Worm (Caenorhabditis elegans) whole organism, midembryonic: ENCODE results near the gene fmil-1.

Experiments
- cog-1 ChIP-seq: sonication (generic microtip); optimal IDR thresholded peaks from 2 replicates; lab custom pipeline; 2016; ENCODE audit warnings: missing genetic modification characterization, missing compliant biosample characterization
- flt-1 ChIP-seq: fragments of 200-800 bp; sonication (Bioruptor generic); IDR thresholded peaks from 2 replicates; pipeline ENCODE4 v1.3.6; 2022; ENCODE audit warnings: missing genetic modification characterization, missing compliant biosample characterization
- klf-2 ChIP-seq: fragments of 200-800 bp; sonication (Bioruptor generic); conservative IDR thresholded peaks from 2 replicates; pipeline ENCODE4 v1.3.6; 2022; ENCODE audit warnings: missing genetic modification reagents, missing genetic modification characterization, missing compliant biosample characterization
- med-1 ChIP-seq: sonication (generic microtip); optimal IDR thresholded peaks from 2 replicates; lab custom pipeline; 2017; ENCODE audit warnings: missing genetic modification characterization, mild to moderate bottlenecking, missing compliant biosample characterization, antibody characterized with exemption, missing genetic modification reagents; ENCODE audit not compliant: insufficient read depth
- ref-1 ChIP-seq: fragments of 200-800 bp; sonication (Bioruptor generic); conservative IDR thresholded peaks from 2 replicates; pipeline ENCODE4 v1.3.6; 2022; ENCODE audit warnings: missing genetic modification reagents, missing genetic modification characterization, missing compliant biosample characterization
- tab-1 ChIP-seq: fragments of 200-800 bp; sonication (Bioruptor generic); IDR thresholded peaks from 2 replicates; pipeline ENCODE4 v1.3.6; 2022; ENCODE audit warnings: missing genetic modification characterization, missing compliant biosample characterization
- ztf-23 ChIP-seq: fragments of 200-800 bp; sonication (Bioruptor generic); IDR thresholded peaks from 2 replicates; pipeline ENCODE4 v1.3.6; 2022; ENCODE audit warnings: missing genetic modification reagents, missing genetic modification characterization, missing compliant biosample characterization

ce11 chrIV:3632475-3632874 lies 36.0 kb downstream of the fmil-1 start:
- TF ChIP-seq ref-1 (GFP tag; lab: Robert Waterston, UW) = no peak
- no peak for TF ChIP-seq med-1 (GFP tag; lab: Kevin White, UChicago)
- no peak for TF ChIP-seq tab-1 (GFP tag; lab: Robert Waterston, UW)
- TF ChIP-seq ztf-23 = no peak
- no peak for TF ChIP-seq cog-1
- no peak for TF ChIP-seq klf-2 (GFP tag; lab: Robert Waterston, UW)
- TF ChIP-seq flt-1 = no peak
